Worm (Caenorhabditis elegans): ENCODE results near the gene Y55D5A.4.

Gene Y55D5A.4

DNA sequence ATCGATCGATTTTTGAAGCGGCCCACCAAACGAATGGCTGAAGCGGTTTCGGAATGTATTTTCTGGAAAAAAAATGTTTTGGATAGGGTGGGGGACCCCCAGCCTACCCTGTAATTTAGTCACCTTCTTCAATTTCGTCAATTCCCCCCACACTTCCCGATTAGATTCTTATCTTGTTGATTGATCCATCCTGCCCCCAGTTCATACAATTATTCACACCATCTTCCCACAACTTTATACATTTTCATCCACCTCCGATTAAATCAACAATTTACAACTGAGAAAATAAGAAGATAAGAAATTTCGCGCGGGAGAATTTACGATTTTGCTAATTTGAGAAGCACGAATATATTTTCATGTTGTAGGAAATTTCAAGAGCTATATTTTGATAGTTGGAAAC, 16.9 kb downstream of the Y55D5A.4 start:
- TF ChIP-seq nhr-41 (GFP tag; IDR thresholded peaks at IDR 0.05) (no peak), F44E2.7 (GFP tag; IDR thresholded peaks at IDR 0.05) (no peak), set-16 (GFP tag; IDR thresholded peaks at IDR 0.05) (no peak), duxl-1 (tag; optimal IDR thresholded peaks at IDR 0.05; ENCODE audit: poor library complexity) (no peak), cey-2 (tag; optimal IDR thresholded peaks at IDR 0.05; ENCODE audit: borderline replicate concordance, insufficient read depth) (no peak), unc-62 (GFP tag; optimal IDR thresholded peaks at IDR 0.05 in 1 of 2) (peak in 1 of 2 experiments; percentile 88), unc-62 (tag; optimal IDR thresholded peaks at IDR 0.05) (no peak)

DNA sequence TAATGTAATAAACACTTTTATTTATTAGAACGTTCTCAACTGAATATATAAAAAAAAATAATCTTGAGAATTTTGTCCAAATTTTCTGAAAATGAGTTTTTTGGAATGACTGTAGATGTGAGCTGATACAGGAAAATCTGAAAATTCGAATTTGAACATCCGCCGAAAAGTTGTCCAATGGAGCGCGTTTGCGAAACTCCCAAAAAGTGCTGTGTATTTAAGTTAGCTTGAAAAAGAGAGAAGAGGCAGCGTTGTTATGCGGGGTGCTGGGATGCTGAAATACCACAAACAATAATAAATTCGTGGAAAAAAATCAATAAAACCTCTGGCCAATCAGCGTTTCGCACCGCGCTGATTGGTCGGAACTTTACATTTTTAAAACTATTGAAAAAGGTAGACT, 19.6 kb downstream of the Y55D5A.4 start:
- peak; percentile 32; the same call in 1 of the 2 replicates for TF ChIP-seq lin-38 (GFP tag; IDR thresholded peaks at IDR 0.05)
- no peak for TF ChIP-seq nhr-102 (tag; optimal IDR thresholded peaks at IDR 0.05)
- peak in 1 of 2 experiments; percentile 33 for TF ChIP-seq unc-62 (GFP tag; optimal IDR thresholded peaks at IDR 0.05 in 1 of 2)
- no peak for TF ChIP-seq unc-62 (tag; optimal IDR thresholded peaks at IDR 0.05)

DNA sequence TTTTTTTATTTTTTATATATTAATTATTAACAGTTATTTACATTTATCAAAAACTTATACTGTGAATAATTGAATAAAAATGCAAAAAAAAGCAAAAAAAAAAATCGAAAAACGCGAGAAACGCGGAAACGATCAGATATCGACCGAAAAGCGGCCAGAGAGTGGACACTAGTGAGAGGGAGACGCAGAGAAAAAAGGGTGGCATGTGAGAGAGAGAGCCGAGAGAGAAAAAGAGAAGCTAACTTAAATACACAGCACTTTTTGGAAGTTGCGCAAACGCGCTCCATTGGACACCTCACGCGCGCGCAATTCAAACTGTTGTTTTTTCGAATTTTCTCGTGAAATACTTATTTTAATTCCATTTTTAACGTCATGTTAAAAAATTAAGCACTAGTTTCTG, 23.4 kb downstream of the Y55D5A.4 start:
- TF ChIP-seq lir-3 (tag; optimal IDR thresholded peaks at IDR 0.05) (no peak), ceh-32 (tag; optimal IDR thresholded peaks at IDR 0.05; ENCODE audit: poor library complexity) (no peak), nhr-28 (tag; optimal IDR thresholded peaks at IDR 0.05) (peak; percentile 43), unc-130 (GFP tag; optimal IDR thresholded peaks at IDR 0.05) (peak; percentile 72), pha-4 (GFP tag; IDR thresholded peaks at IDR 0.05) (peak; percentile 71), pha-4 (tag; optimal IDR thresholded peaks at IDR 0.05) (peak; percentile 44), snpc-1.2 (GFP tag; IDR thresholded peaks at IDR 0.05) (no peak), php-3 (GFP tag; IDR thresholded peaks at IDR 0.05) (no peak), nhr-6 (tag; optimal IDR thresholded peaks at IDR 0.05) (peak; percentile 30), hlh-30 (tag; optimal IDR thresholded peaks at IDR 0.05; ENCODE audit: insufficient read depth) (peak; percentile 96), Y5F2A.4 (GFP tag; optimal IDR thresholded peaks at IDR 0.05) (no peak), hif-1 (tag; optimal IDR thresholded peaks at IDR 0.05) (peak in 1 of 2 experiments; percentile 58), skn-1 (tag; optimal IDR thresholded peaks at IDR 0.05) (no peak), dmd-9 (GFP tag; IDR thresholded peaks at IDR 0.05) (no peak), mep-1 (tag; optimal IDR thresholded peaks at IDR 0.05) (peak; percentile 79), unc-62 (GFP tag; optimal IDR thresholded peaks at IDR 0.05 in 1 of 2) (peak in 1 of 2 experiments; percentile 90), unc-62 (tag; optimal IDR thresholded peaks at IDR 0.05) (no peak), duxl-1 (tag; optimal IDR thresholded peaks at IDR 0.05; ENCODE audit: poor library complexity) (no peak), ces-1 (GFP tag; optimal IDR thresholded peaks at IDR 0.05) (no peak), daf-12 (tag; optimal IDR thresholded peaks at IDR 0.05) (no peak), mdl-1 (tag; optimal IDR thresholded peaks at IDR 0.05) (peak; percentile 1 to 80), ztf-11 (tag; optimal IDR thresholded peaks at IDR 0.05) (no peak), T26A8.4 (GFP tag; IDR thresholded peaks at IDR 0.05) (peak; percentile 16; the same call in 1 of the 2 replicates), rbr-2 (tag; optimal IDR thresholded peaks at IDR 0.05) (peak; percentile 82), vab-7 (GFP tag; IDR thresholded peaks at IDR 0.05) (no peak), Y75B8A.6 (GFP tag; IDR thresholded peaks at IDR 0.05) (no peak), nhr-77 (tag; optimal IDR thresholded peaks at IDR 0.05) (peak; percentile 20), hmg-1.1 (GFP tag; IDR thresholded peaks at IDR 0.05) (peak; percentile 85), egl-43 (GFP tag; IDR thresholded peaks at IDR 0.05) (no peak), dpl-1 (GFP tag; optimal IDR thresholded peaks at IDR 0.05) (peak; percentile 86), lin-29 (GFP tag; IDR thresholded peaks at IDR 0.05) (peak; percentile 45; the same call in 1 of the 2 replicates), nhr-11 (tag; optimal IDR thresholded peaks at IDR 0.05) (peak; percentile 35), spr-1 (tag; optimal IDR thresholded peaks at IDR 0.05) (peak; percentile 28), pqm-1 (tag; optimal IDR thresholded peaks at IDR 0.05) (no peak), Y105C5A.15 (GFP tag; IDR thresholded peaks at IDR 0.05) (no peak), snpc-4 (tag; optimal IDR thresholded peaks at IDR 0.05) (no peak), nhr-10 (tag; optimal IDR thresholded peaks at IDR 0.05) (no peak), ceh-28 (tag; optimal IDR thresholded peaks at IDR 0.05) (peak; percentile 31), zip-11 (GFP tag; IDR thresholded peaks at IDR 0.05) (no peak), mes-2 (tag; optimal IDR thresholded peaks at IDR 0.05; ENCODE audit: poor library complexity, severe bottlenecking) (peak; percentile 82), tra-1 (GFP tag; IDR thresholded peaks at IDR 0.05) (peak; percentile 79)
